Worm (Caenorhabditis elegans) whole organism, L3 larva: Measurements from ENCODE around the gene C17F4.3.
"Not testable (repeated sequence)": the region's sequence is repeated elsewhere in the genome, so short reads cannot be mapped to it uniquely, and the experiment has no call there.

Experiments
- aly-2 ChIP-seq: fragments of 150-350 bp; optimal IDR thresholded peaks from 2 replicates; lab custom pipeline; 2014; ENCODE audit warnings: missing biosample characterization, missing genetic modification characterization
- ama-1 ChIP-seq: fragments of 150-350 bp; optimal IDR thresholded peaks from 2 replicates; lab custom pipeline; 2018
- ceh-16 ChIP-seq: sonication (generic microtip); optimal IDR thresholded peaks from 2 replicates; lab custom pipeline; 2017; ENCODE audit warnings: missing biosample characterization, missing genetic modification characterization
- ceh-28 ChIP-seq: fragments of 150-350 bp; optimal IDR thresholded peaks from 2 replicates; lab custom pipeline; 2014; ENCODE audit warnings: missing biosample characterization, missing genetic modification reagents, missing genetic modification characterization
- ceh-82 ChIP-seq: fragments of 150-350 bp; optimal IDR thresholded peaks from 2 replicates; lab custom pipeline; 2014; ENCODE audit warnings: missing biosample characterization, missing genetic modification characterization
- egl-27 ChIP-seq: sonication (generic microtip); optimal IDR thresholded peaks from 4 replicates; lab custom pipeline; 2017; ENCODE audit warnings: missing biosample characterization, missing genetic modification reagents, missing genetic modification characterization
- egl-5 ChIP-seq: fragments of 150-350 bp; optimal IDR thresholded peaks from 2 replicates; lab custom pipeline; 2017; ENCODE audit warnings: missing biosample characterization, missing genetic modification reagents, missing genetic modification characterization, inconsistent platforms
- elt-1 ChIP-seq: fragments of 150-350 bp; optimal IDR thresholded peaks from 2 replicates; lab custom pipeline; 2014; ENCODE audit warnings: missing biosample characterization, missing genetic modification characterization
- elt-2 ChIP-seq: sonication (generic microtip); optimal IDR thresholded peaks from 2 replicates; lab custom pipeline; 2016; ENCODE audit warnings: missing genetic modification reagents, mild to moderate bottlenecking, missing genetic modification characterization, missing compliant biosample characterization
- elt-3 ChIP-seq, 3 experiments: fragments of 150-350 bp in 1 of 3; sonication (generic microtip) in 2 of 3; optimal IDR thresholded peaks; 2 replicates in 2 of 3; 4 replicates in 1 of 3; lab custom pipeline; 2014 to 2017; ENCODE audit warnings: missing biosample characterization in 3 of 3, missing genetic modification characterization in 3 of 3
- eor-1 ChIP-seq, 2 experiments: fragments of 150-350 bp; optimal IDR thresholded peaks; 2 replicates each; lab custom pipeline; 2014 to 2018; ENCODE audit warnings: missing biosample characterization in 2 of 2, missing genetic modification characterization in 2 of 2
- fos-1 ChIP-seq: fragments of 150-350 bp; optimal IDR thresholded peaks from 2 replicates; lab custom pipeline; 2014; ENCODE audit warnings: missing biosample characterization, missing genetic modification characterization
- lin-15B ChIP-seq: fragments of 150-350 bp; optimal IDR thresholded peaks from 2 replicates; lab custom pipeline; 2014; ENCODE audit warnings: missing biosample characterization, missing genetic modification characterization
- lsy-12 ChIP-seq: sonication (generic microtip); optimal IDR thresholded peaks from 2 replicates; lab custom pipeline; 2016; ENCODE audit warnings: mild to moderate bottlenecking, missing genetic modification characterization, missing compliant biosample characterization
- mdl-1 ChIP-seq: fragments of 150-350 bp; optimal IDR thresholded peaks from 2 replicates; lab custom pipeline; 2014; ENCODE audit warnings: missing biosample characterization, missing genetic modification characterization
- mml-1 ChIP-seq: fragments of 150-350 bp; sonication (generic microtip); optimal IDR thresholded peaks from 3 replicates; lab custom pipeline; 2014; ENCODE audit warnings: missing biosample characterization, missing genetic modification characterization
- nfya-1 ChIP-seq: sonication (generic microtip); optimal IDR thresholded peaks from 2 replicates; lab custom pipeline; 2017; ENCODE audit warnings: missing genetic modification characterization, mild to moderate bottlenecking, missing compliant biosample characterization, antibody characterized with exemption, moderate library complexity; ENCODE audit not compliant: insufficient read depth
- nhr-12 ChIP-seq: fragments of 150-350 bp; optimal IDR thresholded peaks from 2 replicates; lab custom pipeline; 2014; ENCODE audit warnings: missing biosample characterization, missing genetic modification characterization
- nhr-43 ChIP-seq: sonication (generic microtip); optimal IDR thresholded peaks from 2 replicates; lab custom pipeline; 2016; ENCODE audit warnings: mild to moderate bottlenecking, missing genetic modification characterization, missing compliant biosample characterization; ENCODE audit not compliant: poor library complexity, severe bottlenecking
- nhr-67 ChIP-seq: fragments of 150-350 bp; optimal IDR thresholded peaks from 2 replicates; lab custom pipeline; 2014; ENCODE audit warnings: missing biosample characterization, missing genetic modification characterization
- nhr-76 ChIP-seq: fragments of 150-350 bp; sonication (generic microtip); optimal IDR thresholded peaks from 5 replicates; lab custom pipeline; 2014; ENCODE audit warnings: missing biosample characterization, missing genetic modification characterization
- pha-4 ChIP-seq: fragments of 150-350 bp; optimal IDR thresholded peaks from 2 replicates; lab custom pipeline; 2014; ENCODE audit warnings: missing biosample characterization, missing genetic modification reagents, missing genetic modification characterization
- sea-2 ChIP-seq: fragments of 150-350 bp; sonication (generic microtip); optimal IDR thresholded peaks from 4 replicates; lab custom pipeline; 2014; ENCODE audit warnings: missing biosample characterization, missing genetic modification reagents, missing genetic modification characterization
- snpc-4 ChIP-seq: fragments of 150-350 bp; optimal IDR thresholded peaks from 2 replicates; lab custom pipeline; 2014; ENCODE audit warnings: missing biosample characterization, missing genetic modification characterization
- tbx-2 ChIP-seq: sonication (generic microtip); optimal IDR thresholded peaks from 2 replicates; lab custom pipeline; 2016; ENCODE audit warnings: mild to moderate bottlenecking, missing genetic modification characterization, missing compliant biosample characterization
- unc-39 ChIP-seq: sonication (generic microtip); optimal IDR thresholded peaks from 4 replicates; lab custom pipeline; 2017; ENCODE audit warnings: missing biosample characterization, missing genetic modification characterization
- ztf-11 ChIP-seq: fragments of 150-350 bp; optimal IDR thresholded peaks from 2 replicates; lab custom pipeline; 2014; ENCODE audit warnings: missing biosample characterization, missing genetic modification characterization

The C17F4.3 gene

DNA sequence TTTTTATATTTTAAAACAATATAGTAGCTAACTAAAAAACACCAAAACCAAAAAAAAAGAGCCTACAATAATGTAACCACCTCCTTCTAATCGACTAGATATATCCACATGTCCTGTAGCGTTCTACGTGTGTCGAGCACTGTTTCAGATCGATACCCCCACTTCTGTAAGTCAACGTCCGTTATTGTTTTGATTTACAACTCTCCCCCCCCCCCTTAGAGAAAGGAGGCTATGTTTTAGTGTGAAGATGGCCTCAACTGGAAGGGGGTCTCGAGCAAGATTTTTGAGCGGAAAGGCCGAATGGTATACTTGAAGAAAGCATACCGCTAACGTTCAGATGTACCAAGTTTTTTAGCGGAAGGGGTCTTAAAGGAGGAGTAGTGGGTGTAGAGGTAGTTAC is 37.4 kb downstream of the C17F4.3 start, which contains the start of gene F02E11.4:
F02E11.4 (minus strand) TSS at position 101 of the 400 bp plus-strand sequence.
- no peak for TF ChIP-seq nhr-43 (tag; lab: Kevin White, UChicago)
- TF ChIP-seq elt-1 (tag; lab: Kevin White, UChicago) = no peak
- no peak for TF ChIP-seq lsy-12 (tag; lab: Kevin White, UChicago)
- no peak for TF ChIP-seq snpc-4
- TF ChIP-seq ceh-28 = no peak
- no peak for TF ChIP-seq sea-2 (GFP tag; lab: Kevin White, UChicago)
- TF ChIP-seq nhr-12 (tag; lab: Kevin White, UChicago) = no peak
- no peak for TF ChIP-seq ceh-16
- TF ChIP-seq elt-2 = no peak
- TF ChIP-seq fos-1 = no peak
- TF ChIP-seq egl-5 = no peak
- no peak for TF ChIP-seq pha-4 (tag; lab: Kevin White, UChicago)
- TF ChIP-seq lin-15B (tag; lab: Kevin White, UChicago) = no peak
- TF ChIP-seq mml-1 (tag; lab: Kevin White, UChicago) = no peak

DNA sequence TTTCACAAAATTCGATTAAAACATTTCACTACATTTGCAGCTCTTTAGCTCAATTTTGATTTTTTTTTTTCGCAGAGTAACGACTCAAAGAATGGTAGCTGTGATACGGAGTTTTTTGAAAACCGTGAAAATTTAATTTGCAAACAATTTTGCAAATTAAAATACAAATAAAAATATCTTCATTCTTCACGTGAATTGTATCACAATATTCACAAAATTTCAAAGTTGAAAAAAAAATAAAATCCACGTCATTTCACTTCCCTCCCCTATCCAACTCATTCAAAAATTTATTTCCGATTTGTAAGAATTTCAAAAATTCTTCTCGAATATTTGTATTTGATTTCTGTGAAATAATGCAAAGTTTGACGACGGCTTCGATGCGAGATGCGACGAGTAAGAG is 38.3 kb downstream of the C17F4.3 start, which contains the start of gene wht-4:
wht-4 (plus strand) TSS at position 301 of the 400 bp plus-strand sequence.
- no peak for TF ChIP-seq ceh-82 (tag; lab: Kevin White, UChicago)
- no peak for TF ChIP-seq tbx-2 (tag; lab: Kevin White, UChicago)
- TF ChIP-seq sea-2 (GFP tag; lab: Kevin White, UChicago) = no peak
- TF ChIP-seq eor-1 (tag; optimal IDR thresholded peaks at IDR 0.05; lab: Kevin White, UChicago) = no peak

DNA sequence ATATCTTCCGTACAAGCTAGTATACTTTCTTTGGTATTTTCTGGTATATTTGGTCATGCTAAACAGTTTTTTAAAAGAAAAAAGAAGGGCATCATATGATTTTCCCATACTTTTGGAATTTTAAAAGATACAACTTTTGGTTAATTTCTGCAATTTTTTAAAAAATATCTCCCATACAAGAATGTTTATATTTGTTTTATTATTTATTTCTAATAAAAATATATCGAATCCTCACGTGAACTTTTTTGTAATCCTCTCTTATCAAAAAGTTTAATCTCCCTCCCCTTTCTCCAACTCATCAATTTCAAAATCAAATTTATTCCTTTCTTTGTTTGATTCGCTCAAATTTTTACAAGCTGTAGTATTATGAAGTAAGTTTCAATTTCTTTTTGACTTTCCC is 42.0 kb downstream of the C17F4.3 start, which contains the start of gene nep-13:
nep-13 (plus strand) TSS at position 301 of the 400 bp plus-strand sequence.
- TF ChIP-seq fos-1 = no peak

DNA sequence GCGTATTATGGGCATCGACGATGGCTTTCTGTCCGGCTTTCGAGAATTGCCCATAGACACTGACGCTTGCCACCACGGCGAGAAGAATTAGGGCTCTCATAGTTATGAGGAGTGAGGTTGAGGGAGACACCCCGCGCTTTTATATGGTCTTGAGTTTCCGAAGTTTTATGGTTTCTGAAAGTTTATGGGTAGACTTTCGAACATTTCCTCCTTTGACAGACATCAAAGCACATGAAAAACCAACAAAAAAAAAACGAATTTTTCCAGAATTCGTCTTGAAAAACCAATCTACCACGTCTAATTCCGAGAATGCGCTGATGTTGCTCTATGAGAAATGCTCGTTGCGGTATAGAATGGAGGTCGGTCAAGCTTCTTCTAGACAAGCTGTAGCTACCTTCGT is 44.3 kb downstream of the C17F4.3 start, which contains the start of gene scl-15:
scl-15 (minus strand) TSS at position 101 of the 400 bp plus-strand sequence.
- TF ChIP-seq ztf-11 (tag; lab: Kevin White, UChicago) = no peak
- no peak for TF ChIP-seq elt-3 (tag; optimal IDR thresholded peaks at IDR 0.05; lab: Kevin White, UChicago)
- TF ChIP-seq aly-2 (tag; lab: Kevin White, UChicago) = no peak
- TF ChIP-seq unc-39 (tag; lab: Kevin White, UChicago) = no peak
- no peak for TF ChIP-seq ceh-16
- no peak for TF ChIP-seq fos-1
- no peak for TF ChIP-seq nfya-1 (tag; lab: Kevin White, UChicago)
- TF ChIP-seq lin-15B (tag; lab: Kevin White, UChicago) = no peak

ce11 chrII:3287073-3287472 is 46.8 kb downstream of the C17F4.3 start, which contains the start of gene sri-63:
Gene sri-63, plus strand, starts transcription at chrII:3287373.
- no peak for TF ChIP-seq aly-2 (tag; lab: Kevin White, UChicago)
- no peak for TF ChIP-seq unc-39 (tag; lab: Kevin White, UChicago)
- no peak for TF ChIP-seq mdl-1 (tag; lab: Kevin White, UChicago)
- no peak for TF ChIP-seq nhr-12 (tag; lab: Kevin White, UChicago)
- no peak for TF ChIP-seq ama-1 (lab: Kevin White, UChicago)
- TF ChIP-seq nhr-76 = no peak
- no peak for TF ChIP-seq egl-27 (tag; lab: Kevin White, UChicago)
- no peak for TF ChIP-seq elt-2
- TF ChIP-seq ceh-28 = no peak

ce11 chrII:3290544-3290943 is 50.2 kb downstream of the C17F4.3 start, which contains the start of gene F39E9.14:
Gene F39E9.14, minus strand, starts transcription at chrII:3290644.
- TF ChIP-seq nhr-67, nfya-1, tbx-2 (tag; lab: Kevin White, UChicago): not testable (repeated sequence)
